Worm (Caenorhabditis elegans) whole organism, L4 larva: ENCODE measurements around the gene C04C3.9.

ENCODE experiments used
- Y5F2A.4 ChIP-seq: fragments of 200-800 bp; sonication (Bioruptor generic); optimal IDR thresholded peaks from 2 replicates; lab custom pipeline; 2018; ENCODE audit warnings: mild to moderate bottlenecking, missing genetic modification characterization, missing compliant biosample characterization
- ZK337.2 ChIP-seq: fragments of 200-800 bp; sonication (Bioruptor generic); IDR thresholded peaks from 2 replicates; pipeline ENCODE4 v1.3.6; 2022; ENCODE audit warnings: missing genetic modification reagents, missing genetic modification characterization, missing compliant biosample characterization
- cey-2 ChIP-seq: sonication (generic microtip); optimal IDR thresholded peaks from 3 replicates; lab custom pipeline; 2017; ENCODE audit warnings: missing genetic modification characterization, mild to moderate bottlenecking, missing compliant biosample characterization, antibody characterized with exemption, borderline replicate concordance; ENCODE audit not compliant: insufficient read depth
- lsy-2 ChIP-seq, 2 experiments: fragments of 150-350 bp in 1 of 2; sonication (generic microtip) in 1 of 2; optimal IDR thresholded peaks; 2 replicates each; lab custom pipeline; 2014 to 2017; ENCODE audit warnings: missing biosample characterization in 2 of 2, missing genetic modification characterization in 2 of 2
- nhr-28 ChIP-seq: fragments of 150-350 bp; optimal IDR thresholded peaks from 2 replicates; lab custom pipeline; 2014; ENCODE audit warnings: missing biosample characterization, missing genetic modification characterization
- nhr-41 ChIP-seq: fragments of 200-800 bp; sonication (Bioruptor generic); IDR thresholded peaks from 2 replicates; pipeline ENCODE4 v1.3.6; 2022; ENCODE audit warnings: missing genetic modification reagents, missing genetic modification characterization, missing compliant biosample characterization
- nhr-77 ChIP-seq: fragments of 150-350 bp; optimal IDR thresholded peaks from 2 replicates; lab custom pipeline; 2014; ENCODE audit warnings: missing biosample characterization, missing genetic modification characterization

DNA sequence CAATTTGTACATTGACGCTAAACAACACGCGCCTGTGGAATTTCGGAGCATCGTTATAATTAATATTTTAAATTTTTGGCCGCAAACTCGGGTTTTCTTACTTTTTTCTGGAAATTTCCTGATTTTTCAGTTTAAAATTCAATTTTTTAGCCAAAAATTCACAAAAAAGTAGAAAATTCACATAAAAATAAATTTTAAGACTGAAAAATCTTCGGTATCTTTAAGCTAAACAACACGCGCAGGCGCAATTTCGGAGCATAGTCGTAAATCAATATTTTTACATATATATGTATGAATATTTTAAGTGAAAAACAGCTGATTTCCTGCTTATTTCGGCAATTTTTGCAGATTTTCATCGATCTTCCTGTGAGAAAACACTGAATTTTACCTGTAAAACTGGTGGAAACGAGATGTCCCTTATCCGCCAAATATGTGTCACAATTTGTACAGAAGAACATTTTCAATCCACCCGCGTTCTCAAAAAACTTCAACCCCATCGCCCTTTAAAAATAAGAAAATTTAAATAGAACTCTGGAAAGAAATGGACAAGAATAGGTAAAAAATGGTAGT is 45.9 kb downstream of the C04C3.9 start, which contains the start of gene B0546.3:
- TF ChIP-seq nhr-77 (tag; lab: Kevin White, UChicago) (no peak), nhr-28 (no peak), cey-2 (tag; lab: Kevin White, UChicago) (no peak), Y5F2A.4 (GFP tag; lab: Kevin White, UChicago) (no peak), ZK337.2 (GFP tag; lab: Robert Waterston, UW) (no peak), nhr-41 (GFP tag; lab: Robert Waterston, UW) (no peak), lsy-2 (tag; optimal IDR thresholded peaks at IDR 0.05; lab: Kevin White, UChicago) (peak in 1 of 2 experiments; percentile 18)
